Fruit fly (Drosophila melanogaster) whole organism, embryonic: ENCODE results near the gene CG5928.
A peak's percentile ranks its signal among the peaks of the same experiment; 100 is the strongest.

Experiments
- Adf1 ChIP-seq: fragments of 200-800 bp; sonication (Bioruptor generic); IDR thresholded peaks from 2 replicates; pipeline ENCODE4 v1.3.6; 2022; ENCODE audit warnings: missing biosample characterization, missing genetic modification characterization
- CG10462 ChIP-seq: fragments of 200-800 bp; sonication (Bioruptor generic); optimal IDR thresholded peaks from 2 replicates; lab custom pipeline; 2016; ENCODE audit warnings: missing biosample characterization, missing genetic modification characterization
- CG11695 ChIP-seq: fragments of 200-800 bp; sonication (Bioruptor generic); IDR thresholded peaks from 3 replicates; pipeline ENCODE4 v1.3.6; 2022; ENCODE audit warnings: missing biosample characterization, missing genetic modification characterization
- CG12071 ChIP-seq: fragments of 200-800 bp; sonication (Bioruptor generic); optimal IDR thresholded peaks from 3 replicates; lab custom pipeline; 2018; ENCODE audit warnings: missing biosample characterization, mild to moderate bottlenecking, missing genetic modification characterization
- CG12219 ChIP-seq: fragments of 200-800 bp; sonication (Bioruptor generic); optimal IDR thresholded peaks from 3 replicates; lab custom pipeline; 2018; ENCODE audit warnings: missing biosample characterization, mild to moderate bottlenecking, missing genetic modification characterization
- CG12769 ChIP-seq: fragments of 200-800 bp; sonication (Bioruptor generic); optimal IDR thresholded peaks from 2 replicates; lab custom pipeline; 2019; ENCODE audit warnings: missing biosample characterization, mild to moderate bottlenecking, missing genetic modification characterization, moderate library complexity
- CG14710 ChIP-seq: fragments of 200-800 bp; sonication (Bioruptor generic); optimal IDR thresholded peaks from 3 replicates; lab custom pipeline; 2019; ENCODE audit warnings: missing biosample characterization, mild to moderate bottlenecking, missing genetic modification characterization, moderate library complexity
- CG15601 ChIP-seq: fragments of 200-800 bp; sonication (Bioruptor generic); optimal IDR thresholded peaks from 3 replicates; lab custom pipeline; 2019; ENCODE audit warnings: missing biosample characterization, mild to moderate bottlenecking, missing genetic modification characterization, moderate library complexity
- CG1603 ChIP-seq: fragments of 200-800 bp; sonication (Bioruptor generic); optimal IDR thresholded peaks from 2 replicates; lab custom pipeline; 2019; ENCODE audit warnings: missing biosample characterization, mild to moderate bottlenecking, missing genetic modification characterization, moderate library complexity
- CG16815 ChIP-seq: fragments of 200-800 bp; sonication (Bioruptor generic); optimal IDR thresholded peaks from 3 replicates; lab custom pipeline; 2017; ENCODE audit warnings: missing biosample characterization, mild to moderate bottlenecking, missing genetic modification characterization
- CG17361 ChIP-seq: fragments of 200-800 bp; sonication (Bioruptor generic); IDR thresholded peaks from 3 replicates; pipeline ENCODE4 v1.3.6; 2022; ENCODE audit warnings: missing biosample characterization, missing genetic modification characterization
- CG17612 ChIP-seq: fragments of 200-800 bp; sonication (Bioruptor generic); IDR thresholded peaks from 2 replicates; pipeline ENCODE4 v1.3.6; 2022; ENCODE audit warnings: missing biosample characterization, missing genetic modification characterization
- CG32532 ChIP-seq: fragments of 200-800 bp; sonication (Bioruptor generic); IDR thresholded peaks from 2 replicates; pipeline ENCODE4 v1.3.6; 2022; ENCODE audit warnings: missing biosample characterization, missing genetic modification characterization
- CG32767 ChIP-seq: fragments of 200-800 bp; sonication (Bioruptor generic); IDR thresholded peaks from 2 replicates; pipeline ENCODE4 v1.3.6; 2022; ENCODE audit warnings: missing biosample characterization, missing genetic modification characterization
- CG3407 ChIP-seq: fragments of 200-800 bp; sonication (Bioruptor generic); optimal IDR thresholded peaks from 2 replicates; lab custom pipeline; 2018; ENCODE audit warnings: missing biosample characterization, mild to moderate bottlenecking, missing genetic modification characterization
- CG6689 ChIP-seq: fragments of 200-800 bp; sonication (Bioruptor generic); IDR thresholded peaks from 2 replicates; pipeline ENCODE4 v1.3.6; 2022; ENCODE audit warnings: missing biosample characterization, missing genetic modification characterization
- CG7928 ChIP-seq: fragments of 200-800 bp; sonication (Bioruptor generic); optimal IDR thresholded peaks from 2 replicates; lab custom pipeline; 2017; ENCODE audit warnings: missing biosample characterization, mild to moderate bottlenecking, missing genetic modification characterization
- CG8290 ChIP-seq, 3 experiments: fragments of 200-800 bp; sonication (Bioruptor generic); optimal IDR thresholded peaks; 2 replicates each; lab custom pipeline; 2016 to 2019; ENCODE audit warnings: missing biosample characterization in 3 of 3, missing genetic modification characterization in 3 of 3, mild to moderate bottlenecking in 2 of 3, moderate library complexity in 1 of 3
- CG8765 ChIP-seq: fragments of 200-800 bp; sonication (Bioruptor generic); IDR thresholded peaks from 2 replicates; pipeline ENCODE4 v1.3.6; 2022; ENCODE audit warnings: missing biosample characterization, missing genetic modification characterization
- CG9437 ChIP-seq: fragments of 200-800 bp; sonication (Bioruptor generic); optimal IDR thresholded peaks from 2 replicates; lab custom pipeline; 2018; ENCODE audit warnings: missing biosample characterization, mild to moderate bottlenecking, missing genetic modification characterization
- CG9817 ChIP-seq: fragments of 200-800 bp; sonication (Bioruptor generic); optimal IDR thresholded peaks from 2 replicates; lab custom pipeline; 2018; ENCODE audit warnings: missing biosample characterization, mild to moderate bottlenecking, missing genetic modification characterization, moderate library complexity
- CoRest ChIP-seq: fragments of 200-800 bp; sonication (Bioruptor generic); optimal IDR thresholded peaks from 3 replicates; lab custom pipeline; 2018; ENCODE audit warnings: missing biosample characterization, mild to moderate bottlenecking, missing genetic modification characterization, moderate library complexity
- CrebB ChIP-seq: fragments of 200-800 bp; sonication (Bioruptor generic); optimal IDR thresholded peaks from 3 replicates; lab custom pipeline; 2018; ENCODE audit warnings: missing biosample characterization, mild to moderate bottlenecking, missing genetic modification characterization
- D19A ChIP-seq: fragments of 200-800 bp; optimal IDR thresholded peaks from 3 replicates; lab custom pipeline; 2019; ENCODE audit warnings: missing biosample characterization, mild to moderate bottlenecking, missing genetic modification characterization, moderate library complexity
- Dp ChIP-seq: fragments of 200-800 bp; sonication (Bioruptor generic); optimal IDR thresholded peaks from 2 replicates; lab custom pipeline; 2018; ENCODE audit warnings: missing biosample characterization, mild to moderate bottlenecking, missing genetic modification characterization, moderate library complexity
- E2f1 ChIP-seq: fragments of 200-800 bp; sonication (Bioruptor generic); IDR thresholded peaks from 2 replicates; pipeline ENCODE4 v1.3.6; 2022; ENCODE audit warnings: missing biosample characterization, missing genetic modification characterization
- HLH4C ChIP-seq: fragments of 200-800 bp; sonication (Bioruptor generic); IDR thresholded peaks from 3 replicates; pipeline ENCODE4 v1.3.6; 2022; ENCODE audit warnings: missing biosample characterization, missing genetic modification characterization; ENCODE audit not compliant: partially characterized antibody
- Hmr ChIP-seq: fragments of 200-800 bp; sonication (Bioruptor generic); optimal IDR thresholded peaks from 3 replicates; lab custom pipeline; 2017; ENCODE audit warnings: mild to moderate bottlenecking, missing biosample characterization, missing genetic modification reagents, missing genetic modification characterization
- Max ChIP-seq: fragments of 200-800 bp; sonication (Bioruptor generic); optimal IDR thresholded peaks from 2 replicates; lab custom pipeline; 2016; ENCODE audit warnings: missing biosample characterization, mild to moderate bottlenecking, missing genetic modification characterization
- Meics ChIP-seq: fragments of 200-800 bp; sonication (Bioruptor generic); optimal IDR thresholded peaks from 2 replicates; lab custom pipeline; 2017; ENCODE audit warnings: missing biosample characterization, mild to moderate bottlenecking, missing genetic modification characterization
- Oaz ChIP-seq: fragments of 200-800 bp; sonication (Bioruptor generic); IDR thresholded peaks from 2 replicates; pipeline ENCODE4 v1.3.6; 2022; ENCODE audit warnings: missing biosample characterization, missing genetic modification characterization
- PHDP ChIP-seq: fragments of 200-800 bp; sonication (Bioruptor generic); optimal IDR thresholded peaks from 3 replicates; lab custom pipeline; 2018; ENCODE audit warnings: missing biosample characterization, mild to moderate bottlenecking, missing genetic modification characterization, moderate library complexity
- Sry-β ChIP-seq: fragments of 200-800 bp; sonication (Bioruptor generic); optimal IDR thresholded peaks from 2 replicates; lab custom pipeline; 2018; ENCODE audit warnings: missing biosample characterization, mild to moderate bottlenecking, missing genetic modification characterization, moderate library complexity
- Ssrp ChIP-seq: fragments of 200-800 bp; sonication (Bioruptor generic); optimal IDR thresholded peaks from 2 replicates; lab custom pipeline; 2018; ENCODE audit warnings: missing biosample characterization, mild to moderate bottlenecking, missing genetic modification characterization, moderate library complexity
- Stat92E ChIP-seq, 3 experiments: fragments of >200 bp in 2 of 3; fragments of 200-800 bp in 1 of 3; sonication (Bioruptor generic) in 1 of 3; optimal IDR thresholded peaks; 2 replicates each; lab custom pipeline; 2017 to 2019; ENCODE audit warnings: missing biosample characterization in 3 of 3, missing genetic modification characterization in 3 of 3, mild to moderate bottlenecking in 1 of 3, moderate library complexity in 1 of 3
- Tbp ChIP-seq: fragments of >200 bp; optimal IDR thresholded peaks from 2 replicates; lab custom pipeline; 2018; ENCODE audit warnings: missing biosample characterization, missing genetic modification characterization
- aop ChIP-seq: fragments of 200-800 bp; sonication (Bioruptor generic); IDR thresholded peaks from 2 replicates; pipeline ENCODE4 v1.3.6; 2022; ENCODE audit warnings: missing biosample characterization, missing genetic modification characterization
- eyg ChIP-seq: fragments of 200-800 bp; sonication (Bioruptor generic); optimal IDR thresholded peaks from 3 replicates; lab custom pipeline; 2016; ENCODE audit warnings: missing biosample characterization, missing genetic modification characterization
- ftz-f1 ChIP-seq: fragments of 200-800 bp; sonication (Bioruptor generic); optimal IDR thresholded peaks from 2 replicates; lab custom pipeline; 2016; ENCODE audit warnings: missing biosample characterization, missing genetic modification characterization
- fu2 ChIP-seq: fragments of 200-800 bp; sonication (Bioruptor generic); optimal IDR thresholded peaks from 2 replicates; lab custom pipeline; 2016; ENCODE audit warnings: missing biosample characterization, missing genetic modification characterization
- inv ChIP-seq: fragments of 200-800 bp; sonication (Bioruptor generic); IDR thresholded peaks from 2 replicates; pipeline ENCODE4 v1.3.6; 2022; ENCODE audit warnings: missing biosample characterization, missing genetic modification characterization; ENCODE audit not compliant: partially characterized antibody
- lab ChIP-seq: fragments of 200-800 bp; sonication (Bioruptor generic); optimal IDR thresholded peaks from 3 replicates; lab custom pipeline; 2017; ENCODE audit warnings: missing biosample characterization, missing genetic modification characterization, mild to moderate bottlenecking, moderate library complexity, missing genetic modification reagents
- lov ChIP-seq, 2 experiments: fragments of 200-800 bp in 1 of 2; fragments of >200 bp in 1 of 2; sonication (Bioruptor generic) in 1 of 2; IDR thresholded peaks in 1 of 2; optimal IDR thresholded peaks in 1 of 2; 2 replicates in 1 of 2; 3 replicates in 1 of 2; pipeline versions ENCODE4 v1.3.6 to Lab custom; 2017 to 2022; ENCODE audit warnings: missing biosample characterization in 1 of 2, missing genetic modification characterization in 1 of 2
- mld ChIP-seq: fragments of 200-800 bp; sonication (Bioruptor generic); IDR thresholded peaks from 3 replicates; pipeline ENCODE4 v1.3.6; 2022; ENCODE audit warnings: missing biosample characterization, missing genetic modification characterization; ENCODE audit not compliant: partially characterized antibody
- nerfin-2 ChIP-seq: fragments of 200-800 bp; sonication (Bioruptor generic); IDR thresholded peaks from 2 replicates; pipeline ENCODE4 v1.3.6; 2022; ENCODE audit warnings: missing biosample characterization, missing genetic modification characterization; ENCODE audit not compliant: partially characterized antibody
- nmo ChIP-seq: fragments of 200-800 bp; sonication (Bioruptor generic); optimal IDR thresholded peaks from 2 replicates; lab custom pipeline; 2018; ENCODE audit warnings: missing biosample characterization, mild to moderate bottlenecking, missing genetic modification characterization, moderate library complexity
- twi ChIP-seq: fragments of 200-800 bp; optimal IDR thresholded peaks from 2 replicates; lab custom pipeline; 2019; ENCODE audit warnings: missing biosample characterization, mild to moderate bottlenecking, missing genetic modification characterization, moderate library complexity
- unc-4 ChIP-seq: fragments of 200-800 bp; sonication (Bioruptor generic); IDR thresholded peaks from 2 replicates; pipeline ENCODE4 v1.3.6; 2022; ENCODE audit warnings: missing biosample characterization, missing genetic modification characterization; ENCODE audit not compliant: partially characterized antibody
- yki ChIP-seq: fragments of >200 bp; optimal IDR thresholded peaks from 3 replicates; lab custom pipeline; 2018

Gene CG5928

dm6 chrX:6024638-6025037, 43.1 kb upstream of the CG5928 start (continued):
- TF ChIP-seq CG9817 (tag; lab: Kevin White, UChicago) (no peak), CoRest (peak; percentile 48), Stat92E (GFP tag; optimal IDR thresholded peaks at IDR 0.05; lab: Kevin White, UChicago) (no peak), Hmr (no peak), CG14710 (tag; lab: Kevin White, UChicago) (peak; percentile 57), CG3407 (GFP tag; lab: Kevin White, UChicago) (peak; percentile 49), aop (no peak), PHDP (tag; lab: Kevin White, UChicago) (no peak), yki (lab: Kevin White, UChicago) (no peak), eyg (GFP tag; lab: Kevin White, UChicago) (no peak), CG8290 (GFP tag; optimal IDR thresholded peaks at IDR 0.05; lab: Kevin White, UChicago) (no peak), CG8290 (tag; optimal IDR thresholded peaks at IDR 0.05; lab: Kevin White, UChicago) (no peak), CG17361 (GFP tag; lab: Robert Waterston, UW) (peak; percentile 53; the same call in 1 of the 3 replicates), CG11695 (GFP tag; lab: Robert Waterston, UW) (no peak), twi (tag; lab: Kevin White, UChicago) (no peak), CG12769 (tag; lab: Kevin White, UChicago) (peak; percentile 0), Oaz (GFP tag; lab: Robert Waterston, UW) (no peak), E2f1 (GFP tag; lab: Robert Waterston, UW) (peak; percentile 58), CG17612 (GFP tag; lab: Robert Waterston, UW) (no peak), D19A (tag; lab: Kevin White, UChicago) (peak; percentile 47), Sry-β (GFP tag; lab: Kevin White, UChicago) (no peak), CG10462 (GFP tag; lab: Kevin White, UChicago) (no peak), CrebB (tag; lab: Kevin White, UChicago) (no peak), HLH4C (no peak), CG32767 (GFP tag; lab: Robert Waterston, UW) (peak; percentile 42; the same call in 1 of the 2 replicates), CG9437 (GFP tag; lab: Kevin White, UChicago) (no peak), CG12071 (no peak), CG6689 (peak; percentile 55), Max (GFP tag; lab: Kevin White, UChicago) (no peak), Meics (GFP tag; lab: Kevin White, UChicago) (no peak), fu2 (GFP tag; lab: Kevin White, UChicago) (no peak), mld (GFP tag; lab: Robert Waterston, UW) (no peak), CG12219 (peak; percentile 24), ftz-f1 (no peak), Tbp (GFP tag; lab: Kevin White, UChicago) (no peak), CG8765 (GFP tag; lab: Robert Waterston, UW) (0 out of 2 replicates have a peak, but pooled peaks have one; percentile 20), inv (GFP tag; lab: Robert Waterston, UW) (no peak), Dp (GFP tag; lab: Kevin White, UChicago) (no peak), nmo (GFP tag; lab: Kevin White, UChicago) (peak; percentile 51), Ssrp (peak; percentile 34), CG16815 (peak; percentile 61), unc-4 (no peak), lov (optimal IDR thresholded peaks at IDR 0.05; lab: Kevin White, UChicago) (no peak), lov (GFP tag; IDR thresholded peaks at IDR 0.05; lab: Robert Waterston, UW) (peak; percentile 68; the same call in 2 of the 3 replicates), Adf1 (GFP tag; lab: Robert Waterston, UW) (no peak), CG32532 (GFP tag; lab: Robert Waterston, UW) (no peak), nerfin-2 (GFP tag; lab: Robert Waterston, UW) (no peak), CG15601 (tag; lab: Kevin White, UChicago) (peak; percentile 15), CG1603 (tag; lab: Kevin White, UChicago) (peak; percentile 83), CG7928 (GFP tag; lab: Kevin White, UChicago) (no peak), lab (GFP tag; lab: Kevin White, UChicago) (no peak)
